Fruit fly (Drosophila melanogaster) whole organism, pupa: ENCODE measurements around the gene CG3842.

Source experiments
- CG10348 ChIP-seq: fragments of 200-800 bp; sonication (Bioruptor generic); IDR thresholded peaks from 2 replicates; pipeline ENCODE4 v1.3.6; 2022; ENCODE audit warnings: missing biosample characterization, missing genetic modification characterization
- CG12605 ChIP-seq: fragments of 200-800 bp; sonication (Bioruptor generic); IDR thresholded peaks from 2 replicates; pipeline ENCODE4 v1.3.6; 2022; ENCODE audit warnings: missing biosample characterization, missing genetic modification characterization
- CG13204 ChIP-seq: fragments of 200-800 bp; sonication (Bioruptor generic); optimal IDR thresholded peaks from 2 replicates; lab custom pipeline; 2018; ENCODE audit warnings: missing biosample characterization, mild to moderate bottlenecking, missing genetic modification characterization, moderate library complexity
- CG14655 ChIP-seq: fragments of 200-800 bp; sonication (Bioruptor generic); optimal IDR thresholded peaks from 3 replicates; lab custom pipeline; 2017; ENCODE audit warnings: mild to moderate bottlenecking, missing biosample characterization, missing genetic modification reagents, missing genetic modification characterization
- CG15710 ChIP-seq: fragments of 200-800 bp; sonication (Bioruptor generic); optimal IDR thresholded peaks from 2 replicates; lab custom pipeline; 2018; ENCODE audit warnings: missing biosample characterization, mild to moderate bottlenecking, missing genetic modification characterization, moderate library complexity
- CG17806 ChIP-seq: fragments of 200-800 bp; sonication (Bioruptor generic); optimal IDR thresholded peaks from 2 replicates; lab custom pipeline; 2018; ENCODE audit warnings: missing biosample characterization, mild to moderate bottlenecking, missing genetic modification characterization, moderate library complexity
- CG32121 ChIP-seq: fragments of 200-800 bp; sonication (Bioruptor generic); IDR thresholded peaks from 2 replicates; pipeline ENCODE4 v1.3.6; 2022; ENCODE audit warnings: missing biosample characterization, missing genetic modification characterization
- CG34367 ChIP-seq: fragments of 200-800 bp; sonication (Bioruptor generic); optimal IDR thresholded peaks from 2 replicates; lab custom pipeline; 2018; ENCODE audit warnings: missing biosample characterization, mild to moderate bottlenecking, missing genetic modification characterization
- CG4496 ChIP-seq: fragments of 200-800 bp; sonication (Bioruptor generic); IDR thresholded peaks from 3 replicates; pipeline ENCODE4 v1.3.6; 2022; ENCODE audit warnings: missing biosample characterization, missing genetic modification characterization
- CG8159 ChIP-seq: fragments of 200-800 bp; sonication (Bioruptor generic); optimal IDR thresholded peaks from 3 replicates; lab custom pipeline; 2018; ENCODE audit warnings: missing biosample characterization, mild to moderate bottlenecking, missing genetic modification characterization, moderate library complexity
- CG8301 ChIP-seq: fragments of 200-800 bp; sonication (Bioruptor generic); optimal IDR thresholded peaks from 2 replicates; lab custom pipeline; 2018; ENCODE audit warnings: missing biosample characterization, mild to moderate bottlenecking, missing genetic modification characterization
- CG9948 ChIP-seq: fragments of 200-800 bp; sonication (Bioruptor generic); optimal IDR thresholded peaks from 2 replicates; lab custom pipeline; 2018; ENCODE audit warnings: missing biosample characterization, mild to moderate bottlenecking, missing genetic modification characterization, moderate library complexity
- D1 ChIP-seq: fragments of 200-800 bp; sonication (Bioruptor generic); optimal IDR thresholded peaks from 2 replicates; lab custom pipeline; 2018; ENCODE audit warnings: missing biosample characterization, mild to moderate bottlenecking, missing genetic modification characterization, moderate library complexity
- EcR ChIP-seq: fragments of 200-800 bp; sonication (Bioruptor generic); optimal IDR thresholded peaks from 3 replicates; lab custom pipeline; 2019; ENCODE audit warnings: missing biosample characterization, missing genetic modification characterization, mild to moderate bottlenecking, moderate library complexity, missing genetic modification reagents
- Ets98B ChIP-seq: fragments of 200-800 bp; sonication (Bioruptor generic); IDR thresholded peaks from 2 replicates; pipeline ENCODE4 v1.3.6; 2022; ENCODE audit warnings: missing biosample characterization, missing genetic modification characterization
- Pif1A ChIP-seq: fragments of 200-800 bp; sonication (Bioruptor generic); optimal IDR thresholded peaks from 3 replicates; lab custom pipeline; 2016; ENCODE audit warnings: missing biosample characterization, missing genetic modification characterization
- Pif1B ChIP-seq: fragments of 200-800 bp; sonication (Bioruptor generic); optimal IDR thresholded peaks from 3 replicates; lab custom pipeline; 2016; ENCODE audit warnings: missing biosample characterization, missing genetic modification characterization
- Snoo ChIP-seq: fragments of 200-800 bp; sonication (Bioruptor generic); optimal IDR thresholded peaks from 3 replicates; lab custom pipeline; 2017; ENCODE audit warnings: missing biosample characterization, mild to moderate bottlenecking, missing genetic modification characterization, inconsistent platforms
- fd96Ca ChIP-seq: fragments of 200-800 bp; sonication (Bioruptor generic); IDR thresholded peaks from 3 replicates; pipeline ENCODE4 v1.3.6; 2022; ENCODE audit warnings: missing biosample characterization, missing genetic modification characterization
- gl ChIP-seq: fragments of 200-800 bp; sonication (Bioruptor generic); optimal IDR thresholded peaks from 2 replicates; lab custom pipeline; 2018; ENCODE audit warnings: missing biosample characterization, mild to moderate bottlenecking, missing genetic modification characterization
- rn ChIP-seq: fragments of 200-800 bp; sonication (Bioruptor generic); IDR thresholded peaks from 2 replicates; pipeline ENCODE4 v1.3.6; 2022; ENCODE audit warnings: missing biosample characterization, missing genetic modification characterization

The CG3842 gene

dm6 chrX:6311516-6311915, 26.0 kb upstream of the CG3842 start:
- TF ChIP-seq CG8159 (tag; lab: Kevin White, UChicago) (no peak), CG4496 (GFP tag; lab: Robert Waterston, UW) (peak; percentile 24; the same call in 1 of the 3 replicates)
- TF ChIP-seq, all 21 proteins: peak for 1

DNA sequence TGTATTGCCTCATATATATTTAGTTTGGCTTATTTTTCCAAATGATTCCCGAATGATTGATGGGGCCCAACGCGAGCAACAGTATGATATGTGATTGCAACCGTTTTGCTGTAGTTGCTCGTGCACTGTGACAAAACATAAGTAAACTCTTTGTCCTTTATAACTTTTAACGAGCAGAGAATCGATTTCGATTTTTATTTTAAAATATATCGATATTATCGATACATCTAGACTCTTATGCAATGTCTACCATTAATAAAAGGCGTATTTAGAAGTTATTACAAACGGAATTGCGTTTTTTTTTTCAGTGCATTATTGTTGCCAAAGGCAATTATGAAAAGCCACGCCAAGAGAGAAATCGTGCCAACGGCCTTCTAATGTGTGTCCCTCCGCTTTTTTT, 22.0 kb upstream of the CG3842 start:
- TF ChIP-seq rn, result no peak
- TF ChIP-seq EcR (GFP tag; lab: Kevin White, UChicago), result no peak
- TF ChIP-seq CG32121 (GFP tag; lab: Robert Waterston, UW), result no peak
- no peak for TF ChIP-seq Pif1B (GFP tag; lab: Kevin White, UChicago)
- TF ChIP-seq CG8301 (tag; lab: Kevin White, UChicago), result no peak
- no peak for TF ChIP-seq gl (tag; lab: Kevin White, UChicago)
- TF ChIP-seq Pif1A (GFP tag; lab: Kevin White, UChicago), result no peak
- no peak for TF ChIP-seq CG13204 (GFP tag; lab: Kevin White, UChicago)
- TF ChIP-seq CG9948 (tag; lab: Kevin White, UChicago), result no peak
- TF ChIP-seq CG15710 (tag; lab: Kevin White, UChicago), result no peak
- TF ChIP-seq CG8159 (tag; lab: Kevin White, UChicago), result no peak
- TF ChIP-seq Ets98B, result no peak
- TF ChIP-seq CG14655 (GFP tag; lab: Kevin White, UChicago), result no peak
- no peak for TF ChIP-seq D1 (tag; lab: Kevin White, UChicago)
- no peak for TF ChIP-seq fd96Ca (GFP tag; lab: Robert Waterston, UW)

dm6 chrX:6316858-6317474, 20.6 kb upstream of the CG3842 start:
- TF ChIP-seq CG34367 (peak; percentile 41), CG8159 (tag; lab: Kevin White, UChicago) (peak; percentile 62), Pif1A (GFP tag; lab: Kevin White, UChicago) (peak; percentile 12), rn (no peak), CG10348 (no peak), CG32121 (GFP tag; lab: Robert Waterston, UW) (peak; percentile 35; the same call in 1 of the 2 replicates), fd96Ca (GFP tag; lab: Robert Waterston, UW) (peak; percentile 56; the same call in 1 of the 3 replicates), Ets98B (peak; percentile 62), CG15710 (tag; lab: Kevin White, UChicago) (peak; percentile 57), CG13204 (GFP tag; lab: Kevin White, UChicago) (no peak), CG14655 (GFP tag; lab: Kevin White, UChicago) (peak; percentile 37), CG12605 (GFP tag; lab: Robert Waterston, UW) (peak; percentile 57), gl (tag; lab: Kevin White, UChicago) (peak; percentile 9), CG8301 (tag; lab: Kevin White, UChicago) (peak; percentile 35), CG4496 (GFP tag; lab: Robert Waterston, UW) (peak; percentile 66), D1 (tag; lab: Kevin White, UChicago) (no peak), EcR (GFP tag; lab: Kevin White, UChicago) (no peak), CG17806 (tag; lab: Kevin White, UChicago) (no peak), Pif1B (GFP tag; lab: Kevin White, UChicago) (peak; percentile 9), CG9948 (tag; lab: Kevin White, UChicago) (peak; percentile 36)

- peak; percentile 47; the same call in 1 of the 2 replicates for TF ChIP-seq CG10348
- peak; percentile 95 for TF ChIP-seq CG8159 (tag; lab: Kevin White, UChicago)
- TF ChIP-seq rn, result 0 out of 2 replicates have a peak, but pooled peaks have one; percentile 28
- TF ChIP-seq CG13204 (GFP tag; lab: Kevin White, UChicago), result peak; percentile 80
- peak; percentile 74 for TF ChIP-seq Ets98B
- TF ChIP-seq CG12605 (GFP tag; lab: Robert Waterston, UW), result peak; percentile 80
- peak; percentile 88 for TF ChIP-seq CG17806 (tag; lab: Kevin White, UChicago)
- TF ChIP-seq CG14655 (GFP tag; lab: Kevin White, UChicago), result peak; percentile 98
- TF ChIP-seq CG4496 (GFP tag; lab: Robert Waterston, UW), result peak; percentile 77
- TF ChIP-seq Pif1A (GFP tag; lab: Kevin White, UChicago), result peak; percentile 92
- peak; percentile 93 for TF ChIP-seq CG15710 (tag; lab: Kevin White, UChicago)
- TF ChIP-seq Snoo (tag; lab: Kevin White, UChicago), result peak; percentile 92
- TF ChIP-seq EcR (GFP tag; lab: Kevin White, UChicago), result peak; percentile 83
- peak; percentile 95 for TF ChIP-seq CG8301 (tag; lab: Kevin White, UChicago)
- peak; percentile 77 for TF ChIP-seq gl (tag; lab: Kevin White, UChicago)
- peak; percentile 58 for TF ChIP-seq fd96Ca (GFP tag; lab: Robert Waterston, UW)
- peak; percentile 92 for TF ChIP-seq Pif1B (GFP tag; lab: Kevin White, UChicago)
- peak; percentile 91 for TF ChIP-seq D1 (tag; lab: Kevin White, UChicago)
- TF ChIP-seq CG34367, result peak; percentile 89
- peak; percentile 93 for TF ChIP-seq CG9948 (tag; lab: Kevin White, UChicago)
- TF ChIP-seq CG32121 (GFP tag; lab: Robert Waterston, UW), result peak; percentile 89
These were observed 7.1 kb upstream of the CG3842 start, which contains the start of gene CG42240 for dm6 chrX:6330369-6330949. Gene CG42240 (plus strand): TSS chrX:6330842.
